Worm (Caenorhabditis elegans): ENCODE data around the gene T04F3.5.

Gene T04F3.5

DNA sequence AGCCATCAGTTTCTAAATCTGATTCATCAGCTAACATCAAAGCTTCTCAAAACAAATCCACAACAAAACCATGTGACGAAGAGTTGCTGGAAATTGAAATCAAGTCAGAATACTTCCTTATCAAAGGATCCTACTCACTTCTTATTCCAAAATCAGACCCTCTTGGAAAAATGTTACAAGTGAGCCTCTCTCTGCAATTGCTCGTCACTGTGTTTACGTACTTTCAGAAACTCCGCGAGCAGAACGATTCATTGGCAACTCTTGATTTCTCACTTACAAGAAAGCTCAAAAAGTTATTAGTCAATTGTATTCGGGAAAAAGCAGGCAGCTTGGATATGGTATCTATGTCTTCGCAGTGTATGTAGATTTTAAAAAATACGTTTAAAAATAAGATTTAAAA is 9.0 kb upstream of the T04F3.5 start:
- TF ChIP-seq F26F4.8 (GFP tag; conservative IDR thresholded peaks at IDR 0.05) (no peak), lsy-2 (tag; optimal IDR thresholded peaks at IDR 0.05) (no peak), Y75B8A.6 (GFP tag; IDR thresholded peaks at IDR 0.05) (no peak), spr-1 (tag; optimal IDR thresholded peaks at IDR 0.05) (no peak), hlh-30 (tag; optimal IDR thresholded peaks at IDR 0.05; ENCODE audit: insufficient read depth) (no peak), egl-27 (tag; optimal IDR thresholded peaks at IDR 0.05) (no peak), snpc-4 (tag; optimal IDR thresholded peaks at IDR 0.05) (no peak), nhr-237 (tag; optimal IDR thresholded peaks at IDR 0.05) (no peak), set-16 (GFP tag; IDR thresholded peaks at IDR 0.05) (no peak), snpc-1.2 (GFP tag; IDR thresholded peaks at IDR 0.05) (no peak), unc-130 (GFP tag; optimal IDR thresholded peaks at IDR 0.05) (no peak), aly-2 (tag; optimal IDR thresholded peaks at IDR 0.05) (no peak), fos-1 (tag; optimal IDR thresholded peaks at IDR 0.05) (no peak), lin-38 (GFP tag; IDR thresholded peaks at IDR 0.05) (no peak), D1046.2 (GFP tag; IDR thresholded peaks at IDR 0.05) (no peak), fkh-10 (GFP tag; optimal IDR thresholded peaks at IDR 0.05) (no peak), lir-3 (tag; optimal IDR thresholded peaks at IDR 0.05) (no peak), ceh-82 (tag; optimal IDR thresholded peaks at IDR 0.05) (no peak)

- TF ChIP-seq hif-1 (tag; optimal IDR thresholded peaks at IDR 0.05) (no peak), egl-27 (tag; optimal IDR thresholded peaks at IDR 0.05) (no peak), hlh-11 (tag; optimal IDR thresholded peaks at IDR 0.05) (peak; percentile 51), ZK337.2 (GFP tag; IDR thresholded peaks at IDR 0.05) (no peak), zfp-3 (GFP tag; conservative IDR thresholded peaks at IDR 0.05) (no peak), dmd-6 (GFP tag; IDR thresholded peaks at IDR 0.05) (peak; percentile 70), attf-4 (tag; optimal IDR thresholded peaks at IDR 0.05) (no peak), nhr-28 (tag; optimal IDR thresholded peaks at IDR 0.05) (peak; percentile 55), pqm-1 (tag; optimal IDR thresholded peaks at IDR 0.05) (no peak), ztf-11 (tag; optimal IDR thresholded peaks at IDR 0.05) (no peak), nhr-6 (tag; optimal IDR thresholded peaks at IDR 0.05) (no peak), F44E2.7 (GFP tag; IDR thresholded peaks at IDR 0.05) (no peak), mdl-1 (tag; optimal IDR thresholded peaks at IDR 0.05) (no peak), lir-3 (tag; optimal IDR thresholded peaks at IDR 0.05) (no peak), lim-7 (GFP tag; IDR thresholded peaks at IDR 0.05) (no peak), mxl-3 (GFP tag; optimal IDR thresholded peaks at IDR 0.05) (no peak), dve-1 (tag; optimal IDR thresholded peaks at IDR 0.05; ENCODE audit: insufficient read depth) (peak; percentile 14), ceh-20 (GFP tag; IDR thresholded peaks at IDR 0.05) (no peak), unc-130 (GFP tag; optimal IDR thresholded peaks at IDR 0.05) (no peak), php-3 (GFP tag; IDR thresholded peaks at IDR 0.05) (no peak), T20F7.1 (GFP tag; optimal IDR thresholded peaks at IDR 0.05) (no peak), ZK546.5 (tag; optimal IDR thresholded peaks at IDR 0.05) (no peak), daf-19 (GFP tag; conservative IDR thresholded peaks at IDR 0.05) (no peak), zfp-2 (tag; optimal IDR thresholded peaks at IDR 0.05) (no peak), tra-1 (GFP tag; IDR thresholded peaks at IDR 0.05) (no peak), ceh-32 (tag; optimal IDR thresholded peaks at IDR 0.05; ENCODE audit: poor library complexity) (no peak), spr-3 (GFP tag; optimal IDR thresholded peaks at IDR 0.05) (no peak), madf-5 (GFP tag; IDR thresholded peaks at IDR 0.05) (no peak), vab-7 (GFP tag; IDR thresholded peaks at IDR 0.05) (no peak), rbr-2 (tag; optimal IDR thresholded peaks at IDR 0.05) (no peak), nhr-25 (tag; optimal IDR thresholded peaks at IDR 0.05; ENCODE audit: borderline replicate concordance, insufficient read depth) (no peak), zip-2 (tag; optimal IDR thresholded peaks at IDR 0.05) (no peak), spr-1 (tag; optimal IDR thresholded peaks at IDR 0.05) (no peak)
Measured at ce11 chrV:11755848-11756247, 4.6 kb upstream of the T04F3.5 start.
